Fruit fly (Drosophila melanogaster) whole organism, embryonic: ENCODE measurements around the gene CG33664.

ENCODE experiments used
- CG13775 ChIP-seq: fragments of 200-800 bp; sonication (Bioruptor generic); optimal IDR thresholded peaks from 3 replicates; lab custom pipeline; 2017; ENCODE audit warnings: missing biosample characterization, mild to moderate bottlenecking, missing genetic modification characterization
- CG14710 ChIP-seq: fragments of 200-800 bp; sonication (Bioruptor generic); optimal IDR thresholded peaks from 3 replicates; lab custom pipeline; 2019; ENCODE audit warnings: missing biosample characterization, mild to moderate bottlenecking, missing genetic modification characterization, moderate library complexity
- CG1603 ChIP-seq: fragments of 200-800 bp; sonication (Bioruptor generic); optimal IDR thresholded peaks from 2 replicates; lab custom pipeline; 2019; ENCODE audit warnings: missing biosample characterization, mild to moderate bottlenecking, missing genetic modification characterization, moderate library complexity
- CG17612 ChIP-seq: fragments of 200-800 bp; sonication (Bioruptor generic); IDR thresholded peaks from 2 replicates; pipeline ENCODE4 v1.3.6; 2022; ENCODE audit warnings: missing biosample characterization, missing genetic modification characterization
- CG17802 ChIP-seq: fragments of 200-800 bp; sonication (Bioruptor generic); optimal IDR thresholded peaks from 2 replicates; lab custom pipeline; 2018; ENCODE audit warnings: missing biosample characterization, mild to moderate bottlenecking, missing genetic modification characterization, moderate library complexity
- CG2120 ChIP-seq: fragments of 200-800 bp; sonication (Bioruptor generic); optimal IDR thresholded peaks from 3 replicates; lab custom pipeline; 2016; ENCODE audit warnings: missing biosample characterization, missing genetic modification characterization
- CG2199 ChIP-seq: fragments of 200-800 bp; sonication (Bioruptor generic); IDR thresholded peaks from 3 replicates; pipeline ENCODE4 v1.3.6; 2022; ENCODE audit warnings: missing biosample characterization, missing genetic modification characterization
- CG2202 ChIP-seq: fragments of 200-800 bp; sonication (Bioruptor generic); optimal IDR thresholded peaks from 2 replicates; lab custom pipeline; 2018; ENCODE audit warnings: missing biosample characterization, mild to moderate bottlenecking, missing genetic modification characterization
- CG31441 ChIP-seq: fragments of 200-800 bp; sonication (Bioruptor generic); IDR thresholded peaks from 2 replicates; pipeline ENCODE4 v1.3.6; 2022; ENCODE audit warnings: missing biosample characterization, missing genetic modification characterization
- CG34224 ChIP-seq: fragments of 200-800 bp; sonication (Bioruptor generic); IDR thresholded peaks from 3 replicates; pipeline ENCODE4 v1.3.6; 2022; ENCODE audit warnings: missing biosample characterization, missing genetic modification characterization; ENCODE audit not compliant: partially characterized antibody
- CG3995 ChIP-seq: fragments of 200-800 bp; sonication (Bioruptor generic); optimal IDR thresholded peaks from 3 replicates; lab custom pipeline; 2016; ENCODE audit warnings: missing biosample characterization, missing genetic modification characterization
- CG4820 ChIP-seq: fragments of 200-800 bp; sonication (Bioruptor generic); optimal IDR thresholded peaks from 3 replicates; lab custom pipeline; 2016; ENCODE audit warnings: missing biosample characterization, missing genetic modification characterization
- CG6765 ChIP-seq: fragments of 200-800 bp; sonication (Bioruptor generic); optimal IDR thresholded peaks from 3 replicates; lab custom pipeline; 2017; ENCODE audit warnings: missing biosample characterization, mild to moderate bottlenecking, missing genetic modification characterization
- CG7963 ChIP-seq: fragments of 200-800 bp; sonication (Bioruptor generic); IDR thresholded peaks from 3 replicates; pipeline ENCODE4 v1.3.6; 2022; ENCODE audit warnings: missing biosample characterization, missing genetic modification characterization; ENCODE audit not compliant: partially characterized antibody
- CG8089 ChIP-seq: fragments of 200-800 bp; sonication (Bioruptor generic); optimal IDR thresholded peaks from 3 replicates; lab custom pipeline; 2016; ENCODE audit warnings: missing biosample characterization, missing genetic modification characterization
- CG9876 ChIP-seq: fragments of 200-800 bp; sonication (Bioruptor generic); optimal IDR thresholded peaks from 2 replicates; lab custom pipeline; 2016; ENCODE audit warnings: missing biosample characterization, missing genetic modification characterization
- CTCF ChIP-seq: fragments of 200-800 bp; sonication (Bioruptor generic); optimal IDR thresholded peaks from 2 replicates; lab custom pipeline; 2017; ENCODE audit warnings: missing biosample characterization, mild to moderate bottlenecking, missing genetic modification characterization, moderate library complexity
- Chrac-16 ChIP-seq: fragments of 200-800 bp; sonication (Bioruptor generic); optimal IDR thresholded peaks from 3 replicates; lab custom pipeline; 2016; ENCODE audit warnings: missing biosample characterization, missing genetic modification characterization
- D19A ChIP-seq: fragments of 200-800 bp; optimal IDR thresholded peaks from 3 replicates; lab custom pipeline; 2019; ENCODE audit warnings: missing biosample characterization, mild to moderate bottlenecking, missing genetic modification characterization, moderate library complexity
- Fer2 ChIP-seq: fragments of 200-800 bp; sonication (Bioruptor generic); optimal IDR thresholded peaks from 2 replicates; lab custom pipeline; 2018; ENCODE audit warnings: missing biosample characterization, mild to moderate bottlenecking, missing genetic modification characterization, moderate library complexity
- H2.0 ChIP-seq: fragments of 200-800 bp; sonication (Bioruptor generic); IDR thresholded peaks from 2 replicates; pipeline ENCODE4 v1.3.6; 2022; ENCODE audit warnings: missing biosample characterization, missing genetic modification characterization
- Hand ChIP-seq: fragments of 200-800 bp; sonication (Bioruptor generic); optimal IDR thresholded peaks from 2 replicates; lab custom pipeline; 2017; ENCODE audit warnings: mild to moderate bottlenecking, missing biosample characterization, missing genetic modification reagents, missing genetic modification characterization
- Lhr ChIP-seq: fragments of 200-800 bp; sonication (Bioruptor generic); optimal IDR thresholded peaks from 3 replicates; lab custom pipeline; 2017; ENCODE audit warnings: mild to moderate bottlenecking, missing biosample characterization, missing genetic modification reagents, missing genetic modification characterization
- NC2β ChIP-seq: fragments of 200-800 bp; sonication (Bioruptor generic); optimal IDR thresholded peaks from 2 replicates; lab custom pipeline; 2016; ENCODE audit warnings: missing biosample characterization, missing genetic modification characterization
- Rx ChIP-seq: fragments of 200-800 bp; sonication (Bioruptor generic); IDR thresholded peaks from 2 replicates; pipeline ENCODE4 v1.3.6; 2022; ENCODE audit warnings: missing biosample characterization, missing genetic modification characterization
- TFAM ChIP-seq: fragments of 200-800 bp; sonication (Bioruptor generic); optimal IDR thresholded peaks from 2 replicates; lab custom pipeline; 2017; ENCODE audit warnings: missing biosample characterization, missing genetic modification characterization, inconsistent platforms
- Taf1 ChIP-seq: fragments of 200-800 bp; sonication (Bioruptor generic); IDR thresholded peaks from 2 replicates; pipeline ENCODE4 v1.3.6; 2022; ENCODE audit warnings: missing biosample characterization, missing genetic modification characterization
- Vsx1 ChIP-seq: fragments of 200-800 bp; sonication (Bioruptor generic); optimal IDR thresholded peaks from 2 replicates; lab custom pipeline; 2017; ENCODE audit warnings: missing biosample characterization, mild to moderate bottlenecking, missing genetic modification characterization, missing genetic modification reagents
- ab ChIP-seq: fragments of 200-800 bp; sonication (Bioruptor generic); optimal IDR thresholded peaks from 2 replicates; lab custom pipeline; 2016; ENCODE audit warnings: missing biosample characterization, missing genetic modification characterization
- ac ChIP-seq: fragments of 200-800 bp; sonication (Bioruptor generic); optimal IDR thresholded peaks from 3 replicates; lab custom pipeline; 2017; ENCODE audit warnings: missing biosample characterization, mild to moderate bottlenecking, missing genetic modification characterization
- aop ChIP-seq: fragments of 200-800 bp; sonication (Bioruptor generic); IDR thresholded peaks from 2 replicates; pipeline ENCODE4 v1.3.6; 2022; ENCODE audit warnings: missing biosample characterization, missing genetic modification characterization
- da ChIP-seq: fragments of 200-800 bp; sonication (Bioruptor generic); optimal IDR thresholded peaks from 2 replicates; lab custom pipeline; 2016; ENCODE audit warnings: missing biosample characterization, missing genetic modification characterization
- en ChIP-seq: fragments of 200-800 bp; sonication (Bioruptor generic); optimal IDR thresholded peaks from 2 replicates; lab custom pipeline; 2016; ENCODE audit warnings: missing biosample characterization, missing genetic modification characterization
- eyg ChIP-seq: fragments of 200-800 bp; sonication (Bioruptor generic); optimal IDR thresholded peaks from 3 replicates; lab custom pipeline; 2016; ENCODE audit warnings: missing biosample characterization, missing genetic modification characterization
- fru ChIP-seq: fragments of >200 bp; optimal IDR thresholded peaks from 2 replicates; lab custom pipeline; 2017
- fu2 ChIP-seq: fragments of 200-800 bp; sonication (Bioruptor generic); optimal IDR thresholded peaks from 2 replicates; lab custom pipeline; 2016; ENCODE audit warnings: missing biosample characterization, missing genetic modification characterization
- gce ChIP-seq: fragments of 200-800 bp; sonication (Bioruptor generic); IDR thresholded peaks from 3 replicates; pipeline ENCODE4 v1.3.6; 2022; ENCODE audit warnings: missing biosample characterization, missing genetic modification characterization
- gcm2 ChIP-seq: fragments of 200-800 bp; sonication (Bioruptor generic); optimal IDR thresholded peaks from 2 replicates; lab custom pipeline; 2016; ENCODE audit warnings: missing biosample characterization, missing genetic modification characterization
- gem ChIP-seq: fragments of 200-800 bp; sonication (Bioruptor generic); optimal IDR thresholded peaks from 2 replicates; lab custom pipeline; 2019; ENCODE audit warnings: missing biosample characterization, mild to moderate bottlenecking, missing genetic modification characterization, moderate library complexity
- gfzf ChIP-seq: fragments of 200-800 bp; sonication (Bioruptor generic); optimal IDR thresholded peaks from 2 replicates; lab custom pipeline; 2016; ENCODE audit warnings: missing biosample characterization, mild to moderate bottlenecking, missing genetic modification characterization, moderate library complexity
- jumu ChIP-seq: fragments of 200-800 bp; sonication (Bioruptor generic); optimal IDR thresholded peaks from 3 replicates; lab custom pipeline; 2016; ENCODE audit warnings: missing biosample characterization, missing genetic modification characterization
- phol ChIP-seq: fragments of 200-800 bp; sonication (Bioruptor generic); optimal IDR thresholded peaks from 3 replicates; lab custom pipeline; 2018; ENCODE audit warnings: missing biosample characterization, mild to moderate bottlenecking, missing genetic modification characterization, moderate library complexity
- repo ChIP-seq: fragments of 200-800 bp; sonication (Bioruptor generic); optimal IDR thresholded peaks from 2 replicates; lab custom pipeline; 2016; ENCODE audit warnings: missing biosample characterization, missing genetic modification characterization
- salm ChIP-seq: fragments of 200-800 bp; sonication (Bioruptor generic); optimal IDR thresholded peaks from 2 replicates; lab custom pipeline; 2018; ENCODE audit warnings: missing biosample characterization, mild to moderate bottlenecking, missing genetic modification characterization
- sc ChIP-seq, 3 experiments: fragments of >200 bp in 2 of 3; fragments of 200-800 bp in 1 of 3; sonication (Bioruptor generic) in 1 of 3; optimal IDR thresholded peaks; 2 replicates in 2 of 3; 3 replicates in 1 of 3; lab custom pipeline; 2017; ENCODE audit warnings: mild to moderate bottlenecking in 1 of 3, missing biosample characterization in 1 of 3, missing genetic modification characterization in 1 of 3, missing genetic modification reagents in 1 of 3
- sisA ChIP-seq: fragments of 200-800 bp; sonication (Bioruptor generic); IDR thresholded peaks from 2 replicates; pipeline ENCODE4 v1.3.6; 2022; ENCODE audit warnings: missing biosample characterization, missing genetic modification characterization
- stwl ChIP-seq: fragments of 200-800 bp; sonication (Bioruptor generic); optimal IDR thresholded peaks from 3 replicates; lab custom pipeline; 2018; ENCODE audit warnings: missing biosample characterization, mild to moderate bottlenecking, missing genetic modification characterization, moderate library complexity
- tio ChIP-seq: fragments of 200-800 bp; sonication (Bioruptor generic); optimal IDR thresholded peaks from 2 replicates; lab custom pipeline; 2017; ENCODE audit warnings: missing biosample characterization, missing genetic modification characterization, inconsistent platforms
- trem ChIP-seq: fragments of 200-800 bp; optimal IDR thresholded peaks from 3 replicates; lab custom pipeline; 2019; ENCODE audit warnings: missing biosample characterization, mild to moderate bottlenecking, missing genetic modification characterization, moderate library complexity
- wek ChIP-seq: fragments of 200-800 bp; sonication (Bioruptor generic); optimal IDR thresholded peaks from 3 replicates; lab custom pipeline; 2018; ENCODE audit warnings: missing biosample characterization, mild to moderate bottlenecking, missing genetic modification characterization, moderate library complexity
- yki ChIP-seq: fragments of >200 bp; optimal IDR thresholded peaks from 3 replicates; lab custom pipeline; 2018
- z ChIP-seq: fragments of 200-800 bp; sonication (Bioruptor generic); IDR thresholded peaks from 3 replicates; pipeline ENCODE4 v1.3.6; 2022; ENCODE audit warnings: missing biosample characterization, missing genetic modification characterization

CG33664 gene

dm6 chrX:6366357-6366691 lies 17.7 kb upstream of the CG33664 start (continued):
- TF ChIP-seq gce (GFP tag; lab: Robert Waterston, UW) (peak; percentile 74; the same call in 1 of the 3 replicates), gem (tag; lab: Kevin White, UChicago) (peak; percentile 86), ab (GFP tag; lab: Kevin White, UChicago) (peak; percentile 65), CG2199 (GFP tag; lab: Robert Waterston, UW) (peak; percentile 67; the same call in 2 of the 3 replicates), CG9876 (GFP tag; lab: Kevin White, UChicago) (peak; percentile 68), aop (GFP tag; lab: Robert Waterston, UW) (peak; percentile 69), TFAM (GFP tag; lab: Kevin White, UChicago) (no peak), sisA (GFP tag; lab: Robert Waterston, UW) (peak; percentile 88), wek (GFP tag; lab: Kevin White, UChicago) (peak; percentile 51), NC2β (GFP tag; lab: Kevin White, UChicago) (peak; percentile 45), sc (optimal IDR thresholded peaks at IDR 0.05; lab: Kevin White, UChicago) (no peak), sc (GFP tag; optimal IDR thresholded peaks at IDR 0.05; lab: Kevin White, UChicago) (peak; percentile 42), en (GFP tag; lab: Kevin White, UChicago) (peak; percentile 80), CG7963 (GFP tag; lab: Robert Waterston, UW) (no peak), CTCF (GFP tag; lab: Kevin White, UChicago) (peak; percentile 31), yki (lab: Kevin White, UChicago) (no peak), Lhr (GFP tag; lab: Kevin White, UChicago) (no peak), gcm2 (peak; percentile 82), Fer2 (tag; lab: Kevin White, UChicago) (peak; percentile 86), CG4820 (peak; percentile 75), ac (GFP tag; lab: Kevin White, UChicago) (no peak), CG31441 (peak; percentile 55), Rx (GFP tag; lab: Robert Waterston, UW) (peak; percentile 85), salm (peak; percentile 29), repo (peak; percentile 57), CG13775 (peak; percentile 75), tio (GFP tag; lab: Kevin White, UChicago) (no peak), CG14710 (tag; lab: Kevin White, UChicago) (no peak), gfzf (GFP tag; lab: Kevin White, UChicago) (no peak), CG6765 (peak; percentile 73), H2.0 (GFP tag; lab: Robert Waterston, UW) (peak; percentile 88), Taf1 (peak; percentile 87), CG17802 (peak; percentile 36), eyg (GFP tag; lab: Kevin White, UChicago) (peak; percentile 70), CG34224 (GFP tag; lab: Robert Waterston, UW) (no peak), Vsx1 (peak; percentile 42), Chrac-16 (GFP tag; lab: Kevin White, UChicago) (peak; percentile 77), D19A (peak; percentile 58), z (GFP tag; lab: Robert Waterston, UW) (0 out of 3 replicates have a peak, but pooled peaks have one; percentile 35), CG2202 (tag; lab: Kevin White, UChicago) (no peak), stwl (tag; lab: Kevin White, UChicago) (no peak), fru (lab: Kevin White, UChicago) (no peak), da (GFP tag; lab: Kevin White, UChicago) (peak; percentile 59), fu2 (GFP tag; lab: Kevin White, UChicago) (peak; percentile 81), CG8089 (GFP tag; lab: Kevin White, UChicago) (peak; percentile 54), CG3995 (peak; percentile 47), Hand (GFP tag; lab: Kevin White, UChicago) (peak; percentile 83), trem (tag; lab: Kevin White, UChicago) (peak; percentile 6), jumu (GFP tag; lab: Kevin White, UChicago) (peak; percentile 75), phol (tag; lab: Kevin White, UChicago) (peak; percentile 69), CG1603 (tag; lab: Kevin White, UChicago) (peak; percentile 81), CG17612 (GFP tag; lab: Robert Waterston, UW) (0 out of 2 replicates have a peak, but pooled peaks have one; percentile 41), CG2120 (GFP tag; lab: Kevin White, UChicago) (peak; percentile 94)
